Fruit fly (Drosophila melanogaster): ENCODE measurements around the gene CG43394.

CG43394 gene

DNA sequence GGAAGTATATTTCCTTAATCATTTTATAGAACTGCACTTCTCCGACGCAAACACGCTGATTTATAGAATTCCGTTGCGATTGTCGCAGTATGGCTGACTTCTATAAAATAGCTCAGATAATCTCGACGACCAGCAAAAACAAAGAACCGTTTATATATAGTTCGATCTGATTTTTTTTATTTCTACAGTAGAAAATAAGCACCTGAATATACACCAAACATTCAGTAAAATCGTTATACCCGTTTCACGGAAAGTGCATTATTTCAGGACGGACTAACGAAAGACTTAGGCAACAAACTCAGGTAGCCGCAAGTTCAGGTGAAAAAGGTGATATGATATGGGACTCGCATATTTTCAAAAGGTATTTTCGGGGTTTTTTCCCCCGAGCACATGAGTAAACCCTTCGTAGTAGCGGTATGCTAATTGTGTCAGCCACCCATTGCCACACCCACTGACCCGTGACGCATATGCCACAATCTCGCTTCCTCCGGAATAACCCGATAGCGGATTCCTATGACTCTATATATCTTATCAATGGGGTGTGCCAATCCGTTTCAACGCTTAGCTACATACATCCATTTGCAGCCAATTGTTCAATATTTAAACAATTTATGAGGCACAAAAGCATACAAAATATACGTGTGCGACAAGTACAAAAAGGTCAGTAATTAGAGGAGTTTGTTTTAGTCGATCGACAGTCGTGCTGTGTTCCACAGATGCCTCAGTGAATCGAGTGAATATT, at the start of gene CG43394, which contains the start of gene CG42763:
Gene CG43394 (plus strand): TSS at position 692 of the 742 bp plus-strand sequence.
Gene CG42763 (minus strand): TSS at position 41 of the 742 bp plus-strand sequence.
- TF ChIP-seq dac (GFP tag; optimal IDR thresholded peaks at IDR 0.05) (no peak), CG11902 (GFP tag; optimal IDR thresholded peaks at IDR 0.05) (no peak), CG15336 (GFP tag; IDR thresholded peaks at IDR 0.05) (0 out of 2 replicates have a peak, but pooled peaks have one; percentile 7), ss (GFP tag; optimal IDR thresholded peaks at IDR 0.05) (no peak), CG8319 (GFP tag; optimal IDR thresholded peaks at IDR 0.05) (no peak), CG11762 (GFP tag; optimal IDR thresholded peaks at IDR 0.05; ENCODE audit: insufficient read depth) (no peak), CG4318 (GFP tag; optimal IDR thresholded peaks at IDR 0.05) (no peak), Eip75B (GFP tag; optimal IDR thresholded peaks at IDR 0.05) (no peak), CG8119 (GFP tag; IDR thresholded peaks at IDR 0.05) (0 out of 3 replicates have a peak, but pooled peaks have one; percentile 12), Eip78C (GFP tag) (no peak), Hr39 (GFP tag; optimal IDR thresholded peaks at IDR 0.05) (no peak)

DNA sequence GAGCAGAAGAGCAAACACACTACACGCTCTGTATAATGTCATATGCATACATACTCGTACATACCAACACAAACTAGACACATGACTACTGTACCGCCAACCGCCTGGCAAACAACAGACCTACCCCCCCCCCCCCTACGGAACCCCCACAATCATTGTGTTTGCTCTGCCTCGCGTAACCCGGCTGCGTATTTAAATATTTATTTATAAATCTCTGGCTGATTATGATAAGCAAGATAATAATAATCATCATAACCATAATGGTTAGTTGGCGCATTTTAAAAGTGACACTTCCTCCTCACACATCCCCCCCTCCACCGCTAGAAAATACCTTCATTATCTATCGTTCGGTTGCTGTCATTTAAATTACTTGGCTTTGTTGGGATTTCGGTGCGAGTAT, 48.1 kb upstream of the CG43394 start:
- TF ChIP-seq Blimp-1 (GFP tag; optimal IDR thresholded peaks at IDR 0.05), result no peak
- TF ChIP-seq CG6163 (GFP tag; IDR thresholded peaks at IDR 0.05), result no peak
- TF ChIP-seq CG6808 (GFP tag; optimal IDR thresholded peaks at IDR 0.05), result peak; percentile 7
- TF ChIP-seq Sox14 (GFP tag; optimal IDR thresholded peaks at IDR 0.05), result no peak
- no peak for TF ChIP-seq CG32006 (GFP tag; optimal IDR thresholded peaks at IDR 0.05)
- TF ChIP-seq ss (GFP tag; optimal IDR thresholded peaks at IDR 0.05), result peak in 1 of 2 experiments; percentile 55
- TF ChIP-seq CG11294 (GFP tag; IDR thresholded peaks at IDR 0.05), result no peak
- TF ChIP-seq CG6276 (GFP tag; optimal IDR thresholded peaks at IDR 0.05), result no peak
- no peak for TF ChIP-seq CG8319 (GFP tag; optimal IDR thresholded peaks at IDR 0.05)
- TF ChIP-seq achi (GFP tag; optimal IDR thresholded peaks at IDR 0.05), result no peak
- no peak for TF ChIP-seq CG11902 (GFP tag; optimal IDR thresholded peaks at IDR 0.05)
- TF ChIP-seq Lpt (GFP tag; optimal IDR thresholded peaks at IDR 0.05), result no peak
- peak; percentile 99 for TF ChIP-seq fkh (GFP tag; optimal IDR thresholded peaks at IDR 0.05)
- peak; percentile 2 for TF ChIP-seq CG16779 (tag; optimal IDR thresholded peaks at IDR 0.05)
- peak; percentile 34 for TF ChIP-seq Eip78C (GFP tag)
- TF ChIP-seq lz (GFP tag; optimal IDR thresholded peaks at IDR 0.05), result no peak
- no peak for TF ChIP-seq Hr4 (GFP tag; optimal IDR thresholded peaks at IDR 0.05)
- TF ChIP-seq salr (GFP tag; optimal IDR thresholded peaks at IDR 0.05), result peak in 1 of 2 experiments; percentile 33
- no peak for TF ChIP-seq Gug (GFP tag; IDR thresholded peaks at IDR 0.05)
- TF ChIP-seq Hr38 (GFP tag; optimal IDR thresholded peaks at IDR 0.05), result no peak
- TF ChIP-seq fd59A (GFP tag; optimal IDR thresholded peaks at IDR 0.05), result no peak
- no peak for TF ChIP-seq eg (GFP tag; IDR thresholded peaks at IDR 0.05)
- no peak for TF ChIP-seq Sox102F (GFP tag; optimal IDR thresholded peaks at IDR 0.05)
- TF ChIP-seq CG34406 (GFP tag; optimal IDR thresholded peaks at IDR 0.05), result no peak
- peak; percentile 41 for TF ChIP-seq svp (GFP tag)
- TF ChIP-seq Sox15 (GFP tag; optimal IDR thresholded peaks at IDR 0.05), result no peak
- no peak for TF ChIP-seq spab (GFP tag; optimal IDR thresholded peaks at IDR 0.05)

DNA sequence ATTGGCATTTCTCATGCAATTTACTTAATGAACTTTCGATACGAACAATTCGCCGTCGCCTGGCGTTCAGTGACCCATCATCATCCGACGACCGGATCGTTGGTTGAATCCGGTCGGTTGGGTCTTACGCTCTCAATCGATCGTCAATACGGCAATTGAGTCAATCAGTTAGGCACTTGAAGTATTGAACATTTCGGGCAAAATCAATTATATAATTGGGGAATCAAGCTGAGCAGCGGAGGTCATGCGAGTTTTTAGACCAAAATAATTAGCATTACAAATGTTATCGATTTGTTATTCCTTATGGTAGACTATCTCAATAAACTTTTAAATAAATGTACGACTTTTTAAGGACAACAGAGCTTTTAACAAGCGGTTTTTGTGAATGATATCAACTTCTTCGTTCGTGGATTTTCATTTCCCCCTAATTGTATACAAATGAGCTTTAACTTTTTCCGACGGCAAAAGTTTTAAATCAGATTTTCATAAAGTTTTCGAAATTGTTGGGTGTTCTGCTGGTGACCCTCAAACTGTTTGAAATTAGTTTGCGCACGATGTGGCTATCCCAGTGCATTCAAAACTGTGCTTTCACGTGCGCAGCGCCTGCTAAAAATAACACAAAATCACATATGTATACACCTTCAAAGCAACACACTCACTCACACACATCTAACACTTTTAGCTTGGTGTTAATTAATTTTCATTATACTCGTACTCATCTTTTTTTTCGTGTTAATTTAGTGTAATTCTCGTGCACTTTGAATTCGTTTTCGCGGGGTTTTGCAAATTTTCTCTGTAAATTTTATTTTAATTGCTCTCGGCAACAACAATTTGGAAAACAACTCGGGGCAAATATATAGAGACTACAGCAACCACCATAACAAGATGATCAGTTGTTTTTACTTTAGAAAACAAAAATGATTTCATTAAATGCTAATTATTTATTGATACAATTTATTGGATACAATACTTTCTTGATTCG, 47.3 kb upstream of the CG43394 start:
- no peak for TF ChIP-seq salr (GFP tag; optimal IDR thresholded peaks at IDR 0.05)
- TF ChIP-seq lz (GFP tag; optimal IDR thresholded peaks at IDR 0.05), result no peak
- no peak for TF ChIP-seq topi (GFP tag; optimal IDR thresholded peaks at IDR 0.05)
- TF ChIP-seq Hr4 (GFP tag; optimal IDR thresholded peaks at IDR 0.05), result peak; percentile 61
- TF ChIP-seq fd85E (GFP tag; optimal IDR thresholded peaks at IDR 0.05), result no peak
- TF ChIP-seq CG6163 (GFP tag; IDR thresholded peaks at IDR 0.05), result no peak
- TF ChIP-seq CG15336 (GFP tag; IDR thresholded peaks at IDR 0.05), result 0 out of 2 replicates have a peak, but pooled peaks have one; percentile 28
- no peak for TF ChIP-seq achi (GFP tag; optimal IDR thresholded peaks at IDR 0.05)
- peak; percentile 67 for TF ChIP-seq svp (GFP tag)
- TF ChIP-seq CG8119 (GFP tag; IDR thresholded peaks at IDR 0.05), result no peak
- TF ChIP-seq vri (GFP tag; optimal IDR thresholded peaks at IDR 0.05), result peak; percentile 38

All from whole organism, prepupa.